Worm (Caenorhabditis elegans): Measurements from ENCODE around the gene C45H4.13.

- no peak for TF ChIP-seq hmbx-1 (tag; optimal IDR thresholded peaks at IDR 0.05)
- TF ChIP-seq tbx-37 (GFP tag; conservative IDR thresholded peaks at IDR 0.05): no peak
- no peak for TF ChIP-seq flt-1 (GFP tag; IDR thresholded peaks at IDR 0.05)
- TF ChIP-seq ama-1 (optimal IDR thresholded peaks at IDR 0.05): no peak
- TF ChIP-seq sea-1 (GFP tag; conservative IDR thresholded peaks at IDR 0.05): no peak
- TF ChIP-seq tra-4 (tag; optimal IDR thresholded peaks at IDR 0.05): no peak
- TF ChIP-seq tbx-11 (GFP tag; IDR thresholded peaks at IDR 0.05): no peak
- TF ChIP-seq aly-1 (tag; optimal IDR thresholded peaks at IDR 0.05): no peak
Measured at ce11 chrV:2175242-2175641, 24.5 kb upstream of the C45H4.13 start, which contains the start of gene C45H4.18.

All from whole organism, early embryonic.